Worm (Caenorhabditis elegans) whole organism, late embryonic: Measurements from ENCODE around the gene dab-1.
A peak's percentile ranks its signal among the peaks of the same experiment; 100 is the strongest.

ENCODE experiments used
- C08G9.2 ChIP-seq: sonication (generic microtip); optimal IDR thresholded peaks from 2 replicates; lab custom pipeline; 2016; ENCODE audit warnings: mild to moderate bottlenecking, missing genetic modification characterization, moderate library complexity, missing compliant biosample characterization
- C38D4.7 ChIP-seq: fragments of 200-800 bp; sonication (Bioruptor generic); optimal IDR thresholded peaks from 2 replicates; lab custom pipeline; 2018; ENCODE audit warnings: mild to moderate bottlenecking, missing genetic modification characterization, moderate library complexity, missing compliant biosample characterization
- F13H6.1 ChIP-seq: sonication (generic microtip); optimal IDR thresholded peaks from 2 replicates; lab custom pipeline; 2016; ENCODE audit warnings: missing genetic modification characterization, missing compliant biosample characterization
- K09A11.1 ChIP-seq: sonication (generic microtip); optimal IDR thresholded peaks from 2 replicates; lab custom pipeline; 2017; ENCODE audit warnings: antibody characterized with exemption, mild to moderate bottlenecking, missing genetic modification characterization, missing compliant biosample characterization; ENCODE audit not compliant: insufficient read depth
- T23F11.4 ChIP-seq: fragments of 200-800 bp; sonication (Bioruptor generic); optimal IDR thresholded peaks from 2 replicates; lab custom pipeline; 2018; ENCODE audit warnings: mild to moderate bottlenecking, missing genetic modification characterization, missing compliant biosample characterization
- ahr-1 ChIP-seq: sonication (generic microtip); optimal IDR thresholded peaks from 2 replicates; lab custom pipeline; 2016; ENCODE audit warnings: missing genetic modification characterization, missing compliant biosample characterization
- ceh-19 ChIP-seq: fragments of 200-800 bp; sonication (Bioruptor generic); optimal IDR thresholded peaks from 2 replicates; lab custom pipeline; 2018; ENCODE audit warnings: mild to moderate bottlenecking, missing genetic modification characterization, missing compliant biosample characterization
- ceh-2 ChIP-seq: sonication (generic microtip); optimal IDR thresholded peaks from 2 replicates; lab custom pipeline; 2016; ENCODE audit warnings: missing genotype, missing genetic modification characterization, missing compliant biosample characterization
- ceh-24 ChIP-seq: sonication (generic microtip); optimal IDR thresholded peaks from 2 replicates; lab custom pipeline; 2016; ENCODE audit warnings: mild to moderate bottlenecking, missing genetic modification characterization, missing compliant biosample characterization
- ceh-30 ChIP-seq: fragments of 150-350 bp; optimal IDR thresholded peaks from 2 replicates; lab custom pipeline; 2014; ENCODE audit warnings: missing biosample characterization, missing genetic modification characterization
- ceh-34 ChIP-seq: sonication (generic microtip); optimal IDR thresholded peaks from 2 replicates; lab custom pipeline; 2016; ENCODE audit warnings: mild to moderate bottlenecking, missing genetic modification characterization, missing compliant biosample characterization
- ceh-48 ChIP-seq: sonication (generic microtip); optimal IDR thresholded peaks from 2 replicates; lab custom pipeline; 2016; ENCODE audit warnings: missing genetic modification characterization, inconsistent platforms, missing compliant biosample characterization
- ceh-6 ChIP-seq: fragments of 200-800 bp; sonication (Bioruptor generic); optimal IDR thresholded peaks from 2 replicates; lab custom pipeline; 2018; ENCODE audit warnings: mild to moderate bottlenecking, missing genetic modification characterization, missing compliant biosample characterization
- ceh-9 ChIP-seq: sonication (generic microtip); optimal IDR thresholded peaks from 2 replicates; lab custom pipeline; 2016; ENCODE audit warnings: mild to moderate bottlenecking, missing genetic modification characterization, inconsistent platforms, missing compliant biosample characterization
- dmd-4 ChIP-seq: sonication (generic microtip); optimal IDR thresholded peaks from 2 replicates; lab custom pipeline; 2016; ENCODE audit warnings: borderline replicate concordance, missing genetic modification characterization, missing compliant biosample characterization
- dve-1 ChIP-seq: sonication (generic microtip); optimal IDR thresholded peaks from 2 replicates; lab custom pipeline; 2017; ENCODE audit warnings: antibody characterized with exemption, mild to moderate bottlenecking, missing genetic modification characterization, missing compliant biosample characterization
- elt-2 ChIP-seq: sonication (generic microtip); optimal IDR thresholded peaks from 2 replicates; lab custom pipeline; 2016; ENCODE audit warnings: missing genetic modification reagents, missing genetic modification characterization, missing compliant biosample characterization
- elt-4 ChIP-seq: sonication (generic microtip); optimal IDR thresholded peaks from 2 replicates; lab custom pipeline; 2016; ENCODE audit warnings: missing genetic modification characterization, missing compliant biosample characterization
- ets-4 ChIP-seq: sonication (generic microtip); optimal IDR thresholded peaks from 2 replicates; lab custom pipeline; 2016; ENCODE audit warnings: missing genetic modification characterization, missing compliant biosample characterization
- eyg-1 ChIP-seq: sonication (generic microtip); optimal IDR thresholded peaks from 2 replicates; lab custom pipeline; 2016; ENCODE audit warnings: missing genotype, missing genetic modification characterization, missing compliant biosample characterization
- fax-1 ChIP-seq: sonication (generic microtip); optimal IDR thresholded peaks from 2 replicates; lab custom pipeline; 2016; ENCODE audit warnings: missing genotype, missing genetic modification characterization, missing compliant biosample characterization
- hlh-8 ChIP-seq: sonication (generic microtip); optimal IDR thresholded peaks from 2 replicates; lab custom pipeline; 2016; ENCODE audit warnings: missing genotype, missing genetic modification characterization, missing compliant biosample characterization
- lim-6 ChIP-seq: sonication (generic microtip); optimal IDR thresholded peaks from 2 replicates; lab custom pipeline; 2016; ENCODE audit warnings: missing genetic modification characterization, missing compliant biosample characterization
- lin-11 ChIP-seq: fragments of 200-800 bp; sonication (Bioruptor generic); optimal IDR thresholded peaks from 2 replicates; lab custom pipeline; 2018; ENCODE audit warnings: mild to moderate bottlenecking, missing genetic modification characterization, missing compliant biosample characterization
- madf-2 ChIP-seq: sonication (generic microtip); optimal IDR thresholded peaks from 2 replicates; lab custom pipeline; 2017; ENCODE audit warnings: missing genetic modification characterization, missing compliant biosample characterization
- nhr-11 ChIP-seq: fragments of 150-350 bp; optimal IDR thresholded peaks from 2 replicates; lab custom pipeline; 2014; ENCODE audit warnings: missing biosample characterization, missing genetic modification characterization
- nhr-232 ChIP-seq: sonication (generic microtip); optimal IDR thresholded peaks from 2 replicates; lab custom pipeline; 2016; ENCODE audit warnings: missing genetic modification characterization, missing compliant biosample characterization
- npax-4 ChIP-seq: sonication (generic microtip); optimal IDR thresholded peaks from 2 replicates; lab custom pipeline; 2016; ENCODE audit warnings: missing genetic modification characterization, missing compliant biosample characterization
- pha-2 ChIP-seq: sonication (generic microtip); optimal IDR thresholded peaks from 2 replicates; lab custom pipeline; 2017; ENCODE audit warnings: mild to moderate bottlenecking, missing genetic modification characterization, missing compliant biosample characterization
- pha-4 ChIP-seq: fragments of 150-350 bp; optimal IDR thresholded peaks from 2 replicates; lab custom pipeline; 2018; ENCODE audit warnings: missing biosample characterization, missing genetic modification reagents, missing genetic modification characterization
- pqm-1 ChIP-seq: sonication (generic microtip); optimal IDR thresholded peaks from 2 replicates; lab custom pipeline; 2016; ENCODE audit warnings: missing genetic modification characterization, missing compliant biosample characterization
- pros-1 ChIP-seq: fragments of 150-350 bp; optimal IDR thresholded peaks from 2 replicates; lab custom pipeline; 2014; ENCODE audit warnings: missing biosample characterization, missing genetic modification reagents, missing genetic modification characterization
- rnt-1 ChIP-seq: sonication (generic microtip); optimal IDR thresholded peaks from 2 replicates; lab custom pipeline; 2016; ENCODE audit warnings: missing genetic modification characterization, missing compliant biosample characterization
- sox-2 ChIP-seq: fragments of 200-800 bp; sonication (Bioruptor generic); IDR thresholded peaks from 2 replicates; pipeline ENCODE4 v1.3.6; 2022; ENCODE audit warnings: missing genetic modification reagents, missing genetic modification characterization, missing compliant biosample characterization
- sox-4 ChIP-seq: sonication (generic microtip); optimal IDR thresholded peaks from 2 replicates; lab custom pipeline; 2017; ENCODE audit warnings: mild to moderate bottlenecking, missing genetic modification characterization, inconsistent platforms, missing compliant biosample characterization
- syd-9 ChIP-seq: sonication (generic microtip); optimal IDR thresholded peaks from 2 replicates; lab custom pipeline; 2016; ENCODE audit warnings: mild to moderate bottlenecking, missing genetic modification characterization, moderate library complexity, missing compliant biosample characterization
- tbx-2 ChIP-seq: sonication (generic microtip); optimal IDR thresholded peaks from 2 replicates; lab custom pipeline; 2016; ENCODE audit warnings: missing genetic modification characterization, missing compliant biosample characterization
- unc-3 ChIP-seq, 2 experiments: fragments of 200-800 bp in 1 of 2; sonication (Bioruptor generic) in 1 of 2; sonication (generic microtip) in 1 of 2; conservative IDR thresholded peaks in 1 of 2; optimal IDR thresholded peaks in 1 of 2; 2 replicates each; pipeline versions ENCODE4 v1.3.6 to Lab custom; 2016 to 2022; ENCODE audit warnings: missing compliant biosample characterization in 2 of 2, missing genetic modification characterization in 2 of 2, missing genetic modification reagents in 1 of 2
- unc-42 ChIP-seq: sonication (generic microtip); optimal IDR thresholded peaks from 2 replicates; lab custom pipeline; 2016; ENCODE audit warnings: missing genotype, missing genetic modification characterization, missing compliant biosample characterization
- unc-55 ChIP-seq: sonication (generic microtip); optimal IDR thresholded peaks from 2 replicates; lab custom pipeline; 2017; ENCODE audit warnings: missing biosample characterization, missing genetic modification reagents, missing genetic modification characterization
- ztf-16 ChIP-seq: sonication (generic microtip); optimal IDR thresholded peaks from 2 replicates; lab custom pipeline; 2017; ENCODE audit warnings: missing genetic modification characterization, missing compliant biosample characterization

dab-1 gene

ce11 chrII:8185016-8185493 is 37.1 kb upstream of the dab-1 start, which contains the start of the genes mig-5 and cct-1 (continued):
- TF ChIP-seq K09A11.1 (tag; lab: Kevin White, UChicago) (peak; percentile 0), tbx-2 (tag; lab: Kevin White, UChicago) (peak; percentile 69), C38D4.7 (GFP tag; lab: Kevin White, UChicago) (no peak), ceh-30 (tag; lab: Kevin White, UChicago) (no peak), ceh-2 (no peak), fax-1 (tag; lab: Kevin White, UChicago) (peak; percentile 31), unc-3 (GFP tag; conservative IDR thresholded peaks at IDR 0.05; lab: Robert Waterston, UW) (no peak), unc-3 (tag; optimal IDR thresholded peaks at IDR 0.05; lab: Kevin White, UChicago) (no peak), ceh-19 (GFP tag; lab: Kevin White, UChicago) (peak; percentile 35), ahr-1 (tag; lab: Kevin White, UChicago) (no peak)

ce11 chrII:8187516-8187915 is 34.7 kb upstream of the dab-1 start:
- TF ChIP-seq hlh-8 (tag; lab: Kevin White, UChicago) (no peak), madf-2 (tag; lab: Kevin White, UChicago) (no peak), C08G9.2 (tag; lab: Kevin White, UChicago) (no peak), ceh-6 (GFP tag; lab: Kevin White, UChicago) (no peak), lim-6 (tag; lab: Kevin White, UChicago) (no peak), pqm-1 (tag; lab: Kevin White, UChicago) (no peak), dve-1 (no peak), nhr-232 (tag; lab: Kevin White, UChicago) (no peak), tbx-2 (tag; lab: Kevin White, UChicago) (no peak), ztf-16 (tag; lab: Kevin White, UChicago) (no peak), rnt-1 (no peak), pha-2 (tag; lab: Kevin White, UChicago) (no peak), unc-55 (GFP tag; lab: Kevin White, UChicago) (no peak), ets-4 (tag; lab: Kevin White, UChicago) (no peak), dmd-4 (no peak)

- TF ChIP-seq elt-2 (tag; lab: Kevin White, UChicago) (no peak), ceh-2 (no peak), pha-4 (tag; lab: Kevin White, UChicago) (no peak), nhr-11 (tag; lab: Kevin White, UChicago) (no peak), ahr-1 (tag; lab: Kevin White, UChicago) (no peak), syd-9 (tag; lab: Kevin White, UChicago) (no peak), dmd-4 (no peak), elt-4 (tag; lab: Kevin White, UChicago) (no peak), dve-1 (no peak), pqm-1 (tag; lab: Kevin White, UChicago) (no peak), lin-11 (no peak), ceh-30 (tag; lab: Kevin White, UChicago) (no peak), sox-2 (GFP tag; lab: Robert Waterston, UW) (no peak), unc-55 (GFP tag; lab: Kevin White, UChicago) (no peak), ceh-48 (tag; lab: Kevin White, UChicago) (no peak)
Observed at ce11 chrII:8190455-8190854, 31.7 kb upstream of the dab-1 start, which contains the start of gene T05C12.8. Gene T05C12.8, minus strand, starts transcription at chrII:8190555.

- TF ChIP-seq ceh-9 (tag; lab: Kevin White, UChicago), result no peak
- no peak for TF ChIP-seq ztf-16 (tag; lab: Kevin White, UChicago)
- no peak for TF ChIP-seq unc-42
- TF ChIP-seq ceh-48 (tag; lab: Kevin White, UChicago), result no peak
- TF ChIP-seq sox-4 (tag; lab: Kevin White, UChicago), result no peak
- TF ChIP-seq eyg-1 (tag; lab: Kevin White, UChicago), result no peak
- no peak for TF ChIP-seq pqm-1 (tag; lab: Kevin White, UChicago)
- TF ChIP-seq pros-1 (tag; lab: Kevin White, UChicago), result no peak
- no peak for TF ChIP-seq C38D4.7 (GFP tag; lab: Kevin White, UChicago)
- TF ChIP-seq C08G9.2 (tag; lab: Kevin White, UChicago), result no peak
- TF ChIP-seq T23F11.4, result no peak
- no peak for TF ChIP-seq npax-4 (tag; lab: Kevin White, UChicago)
- no peak for TF ChIP-seq ceh-24
- no peak for TF ChIP-seq F13H6.1
- TF ChIP-seq K09A11.1 (tag; lab: Kevin White, UChicago), result no peak
- no peak for TF ChIP-seq ets-4 (tag; lab: Kevin White, UChicago)
- no peak for TF ChIP-seq madf-2 (tag; lab: Kevin White, UChicago)
- TF ChIP-seq unc-55 (GFP tag; lab: Kevin White, UChicago), result no peak
- TF ChIP-seq ceh-2, result no peak
- TF ChIP-seq ceh-34 (tag; lab: Kevin White, UChicago), result no peak
Observed at ce11 chrII:8193126-8193525, 29.1 kb upstream of the dab-1 start, which contains the start of gene T05C12.9. Gene T05C12.9, minus strand, starts transcription at chrII:8193226.
